Worm (Caenorhabditis elegans): ENCODE measurements around the gene C17C3.3.

C17C3.3 gene

ce11 chrII:5541685-5542084, 19.9 kb upstream of the C17C3.3 start, which contains the start of gene C17C3.24:
Gene C17C3.24, minus strand, starts transcription at chrII:5541785.
- TF ChIP-seq unc-62 (GFP tag; optimal IDR thresholded peaks at IDR 0.05), result no peak

ce11 chrII:5543476-5544144, 17.9 kb upstream of the C17C3.3 start:
- peak; percentile 12 for TF ChIP-seq unc-62 (GFP tag; optimal IDR thresholded peaks at IDR 0.05)

ce11 chrII:5544145-5544515, 17.4 kb upstream of the C17C3.3 start:
- TF ChIP-seq unc-62 (GFP tag; optimal IDR thresholded peaks at IDR 0.05), result no peak

- no peak for TF ChIP-seq unc-62 (GFP tag; optimal IDR thresholded peaks at IDR 0.05)
Measured at ce11 chrII:5544764-5545163, 16.8 kb upstream of the C17C3.3 start, which contains the start of gene ins-13. Gene ins-13, minus strand, starts transcription at chrII:5544864.

- no peak for TF ChIP-seq unc-62 (GFP tag; optimal IDR thresholded peaks at IDR 0.05)
Measured at ce11 chrII:5547442-5547894, 14.1 kb upstream of the C17C3.3 start, which contains the start of gene acdh-2. Gene acdh-2, minus strand, starts transcription at chrII:5547492.

- TF ChIP-seq unc-62 (GFP tag; optimal IDR thresholded peaks at IDR 0.05), result no peak
Measured at ce11 chrII:5549746-5550145, 11.8 kb upstream of the C17C3.3 start, which contains the start of gene C17C3.6. Gene C17C3.6, plus strand, starts transcription at chrII:5550046.

- TF ChIP-seq unc-62 (GFP tag; optimal IDR thresholded peaks at IDR 0.05), result no peak
Measured at ce11 chrII:5551517-5551916, 10.0 kb upstream of the C17C3.3 start, which contains the start of gene C17C3.5. Gene C17C3.5, plus strand, starts transcription at chrII:5551817.

ce11 chrII:5553531-5553930, 8.0 kb upstream of the C17C3.3 start:
- no peak for TF ChIP-seq unc-62 (GFP tag; optimal IDR thresholded peaks at IDR 0.05)

- TF ChIP-seq unc-62 (GFP tag; optimal IDR thresholded peaks at IDR 0.05), result no peak
Measured at ce11 chrII:5554317-5554716, 7.2 kb upstream of the C17C3.3 start, which contains the start of gene ins-12. Gene ins-12, plus strand, starts transcription at chrII:5554617.

ce11 chrII:5554788-5555187, 6.7 kb upstream of the C17C3.3 start:
- no peak for TF ChIP-seq unc-62 (GFP tag; optimal IDR thresholded peaks at IDR 0.05)

- no peak for TF ChIP-seq unc-62 (GFP tag; optimal IDR thresholded peaks at IDR 0.05)
Measured at ce11 chrII:5555522-5555921, 6.0 kb upstream of the C17C3.3 start.

- no peak for TF ChIP-seq unc-62 (GFP tag; optimal IDR thresholded peaks at IDR 0.05)
Measured at ce11 chrII:5556431-5556830, 5.1 kb upstream of the C17C3.3 start, which contains the start of gene ins-11. Gene ins-11, plus strand, starts transcription at chrII:5556731.

ce11 chrII:5557134-5557533, 4.4 kb upstream of the C17C3.3 start:
- TF ChIP-seq unc-62 (GFP tag; optimal IDR thresholded peaks at IDR 0.05), result no peak

- no peak for TF ChIP-seq unc-62 (GFP tag; optimal IDR thresholded peaks at IDR 0.05)
Measured at ce11 chrII:5565082-5565623, 3.6 kb downstream of the C17C3.3 start.

ce11 chrII:5570272-5570671, 8.7 kb downstream of the C17C3.3 start, which contains the start of the genes C17C3.1 and C17C3.15:
Gene C17C3.1, plus strand, starts transcription at chrII:5570572.
Gene C17C3.15, plus strand, starts transcription at chrII:5570654.
- no peak for TF ChIP-seq unc-62 (GFP tag; optimal IDR thresholded peaks at IDR 0.05)

ce11 chrII:5572082-5572746, 10.7 kb downstream of the C17C3.3 start:
- no peak for TF ChIP-seq unc-62 (GFP tag; optimal IDR thresholded peaks at IDR 0.05)

All from whole organism, dauer.